Worm (Caenorhabditis elegans): ENCODE measurements around the gene ptr-24.
A peak's percentile ranks its signal among the peaks of the same experiment; 100 is the strongest.

ptr-24 gene

DNA sequence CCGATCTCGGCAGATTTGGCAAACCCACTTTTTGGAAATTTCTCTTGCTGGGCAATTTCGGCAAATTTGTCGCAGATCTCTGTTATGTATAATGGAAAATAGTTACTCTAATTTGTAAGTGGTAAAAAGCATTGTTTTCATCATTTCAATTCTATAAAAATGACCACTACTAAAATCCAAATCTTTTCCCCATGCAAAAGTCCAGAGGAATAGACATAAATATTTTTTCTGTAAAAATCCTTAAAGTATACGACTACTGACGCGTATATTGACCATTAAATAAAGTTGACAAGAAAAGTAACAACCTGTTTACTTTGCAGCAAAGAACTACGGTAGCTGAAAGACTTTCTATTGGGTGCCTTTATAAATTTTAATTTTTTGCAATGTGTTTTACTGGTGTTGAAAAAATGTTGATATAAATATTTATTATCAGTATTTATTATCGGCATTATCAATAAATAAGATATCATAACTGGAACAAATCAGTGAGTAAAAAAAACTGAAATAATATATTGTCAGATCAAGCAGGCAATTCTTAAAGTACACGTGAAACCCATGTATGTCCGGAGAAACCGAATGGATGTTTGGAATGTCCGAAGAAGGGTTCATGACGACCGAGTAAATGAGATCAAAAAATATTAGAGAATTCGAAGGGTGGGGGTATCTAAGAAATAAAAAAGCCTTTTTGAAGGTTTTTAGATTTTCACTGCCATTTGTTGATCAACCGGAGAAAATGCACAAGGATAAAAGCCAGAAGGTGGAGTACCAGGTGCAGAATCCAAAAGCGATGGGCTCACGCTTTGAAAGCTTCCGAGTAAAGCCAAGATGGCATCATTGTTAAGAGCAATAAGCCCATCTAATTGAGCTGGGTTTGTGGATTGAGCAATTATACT is 11.6 kb downstream of the ptr-24 start:
- TF ChIP-seq zip-2 (tag; optimal IDR thresholded peaks at IDR 0.05) (peak; percentile 79), nhr-111 (GFP tag; optimal IDR thresholded peaks at IDR 0.05) (no peak), cey-2 (tag; optimal IDR thresholded peaks at IDR 0.05; ENCODE audit: borderline replicate concordance, insufficient read depth) (no peak), unc-39 (tag; optimal IDR thresholded peaks at IDR 0.05) (no peak), fkh-10 (GFP tag; optimal IDR thresholded peaks at IDR 0.05) (no peak), ZK337.2 (GFP tag; IDR thresholded peaks at IDR 0.05) (no peak), ceh-62 (tag; optimal IDR thresholded peaks at IDR 0.05) (no peak), lin-38 (GFP tag; IDR thresholded peaks at IDR 0.05) (peak; percentile 42), mxl-3 (GFP tag; optimal IDR thresholded peaks at IDR 0.05) (peak; percentile 44), skn-1 (tag; optimal IDR thresholded peaks at IDR 0.05) (no peak), dpl-1 (GFP tag; optimal IDR thresholded peaks at IDR 0.05) (no peak), nhr-11 (tag; optimal IDR thresholded peaks at IDR 0.05) (no peak), madf-9 (GFP tag; conservative IDR thresholded peaks at IDR 0.05) (peak; percentile 3; the same call in 1 of the 2 replicates), mep-1 (tag; optimal IDR thresholded peaks at IDR 0.05) (peak; percentile 95), ces-1 (GFP tag; optimal IDR thresholded peaks at IDR 0.05) (no peak), lsy-2 (tag; optimal IDR thresholded peaks at IDR 0.05) (peak in 1 of 2 experiments; percentile 81), Y105C5A.15 (GFP tag; IDR thresholded peaks at IDR 0.05) (no peak), daf-12 (tag; optimal IDR thresholded peaks at IDR 0.05) (no peak), ceh-28 (tag; optimal IDR thresholded peaks at IDR 0.05) (no peak), Y75B8A.6 (GFP tag; IDR thresholded peaks at IDR 0.05) (peak; percentile 65; the same call in 1 of the 2 replicates), T26A8.4 (GFP tag; IDR thresholded peaks at IDR 0.05) (peak; percentile 90), daf-16 (GFP tag; optimal IDR thresholded peaks at IDR 0.05) (peak in 1 of 2 experiments; percentile 74), daf-16 (tag; optimal IDR thresholded peaks at IDR 0.05) (peak; percentile 30), nhr-76 (tag; optimal IDR thresholded peaks at IDR 0.05) (no peak), mdl-1 (tag; optimal IDR thresholded peaks at IDR 0.05) (peak in 1 of 2 experiments; percentile 16), F37D6.2 (tag; optimal IDR thresholded peaks at IDR 0.05) (no peak), unc-130 (GFP tag; optimal IDR thresholded peaks at IDR 0.05) (no peak), zfp-3 (GFP tag; conservative IDR thresholded peaks at IDR 0.05) (peak; percentile 96), zfp-2 (tag; optimal IDR thresholded peaks at IDR 0.05) (no peak), F44E2.7 (GFP tag; IDR thresholded peaks at IDR 0.05) (no peak), hif-1 (tag; optimal IDR thresholded peaks at IDR 0.05) (peak in 1 of 2 experiments; percentile 53), lim-7 (GFP tag; IDR thresholded peaks at IDR 0.05) (no peak), nhr-237 (tag; optimal IDR thresholded peaks at IDR 0.05) (no peak), mes-2 (tag; optimal IDR thresholded peaks at IDR 0.05; ENCODE audit: poor library complexity, severe bottlenecking) (no peak), fos-1 (tag; optimal IDR thresholded peaks at IDR 0.05) (no peak), lin-13 (GFP tag; optimal IDR thresholded peaks at IDR 0.05) (peak; percentile 8), madf-5 (GFP tag; IDR thresholded peaks at IDR 0.05) (no peak), daf-19 (GFP tag; conservative IDR thresholded peaks at IDR 0.05) (no peak), F49E8.2 (tag; optimal IDR thresholded peaks at IDR 0.05; ENCODE audit: borderline replicate concordance) (no peak), gei-8 (GFP tag; optimal IDR thresholded peaks at IDR 0.05) (peak; percentile 73), nhr-102 (tag; optimal IDR thresholded peaks at IDR 0.05) (peak; percentile 64), aly-2 (tag; optimal IDR thresholded peaks at IDR 0.05) (no peak), ama-1 (optimal IDR thresholded peaks at IDR 0.05) (peak; percentile 88), lin-39 (tag; optimal IDR thresholded peaks at IDR 0.05) (no peak), D1046.2 (GFP tag; IDR thresholded peaks at IDR 0.05) (no peak), ctbp-1 (GFP tag; IDR thresholded peaks at IDR 0.05) (no peak), snpc-1.2 (GFP tag; IDR thresholded peaks at IDR 0.05) (0 out of 2 replicates have a peak, but pooled peaks have one; percentile 42), attf-4 (tag; optimal IDR thresholded peaks at IDR 0.05) (no peak), nhr-25 (tag; optimal IDR thresholded peaks at IDR 0.05; ENCODE audit: borderline replicate concordance, insufficient read depth) (no peak), ztf-7 (tag; optimal IDR thresholded peaks at IDR 0.05) (peak; percentile 9)
